Worm (Caenorhabditis elegans) whole organism, L4 larva: ENCODE results near the gene mls-2.
A peak's percentile ranks its signal among the peaks of the same experiment; 100 is the strongest.

ENCODE experiments used
- F37D6.2 ChIP-seq: sonication (generic microtip); optimal IDR thresholded peaks from 2 replicates; lab custom pipeline; 2016; ENCODE audit warnings: mild to moderate bottlenecking, missing genetic modification characterization, missing compliant biosample characterization
- F49E8.2 ChIP-seq: sonication (generic microtip); optimal IDR thresholded peaks from 2 replicates; lab custom pipeline; 2016; ENCODE audit warnings: missing compliant biosample characterization, mild to moderate bottlenecking, missing genetic modification characterization, borderline replicate concordance
- Y105C5A.15 ChIP-seq: fragments of 200-800 bp; sonication (Bioruptor generic); IDR thresholded peaks from 2 replicates; pipeline ENCODE4 v1.3.6; 2022; ENCODE audit warnings: missing genetic modification characterization, missing compliant biosample characterization
- aha-1 ChIP-seq: fragments of 150-350 bp; peaks from one replicate; lab custom pipeline; 2014; ENCODE audit warnings: missing biosample characterization, missing genetic modification characterization
- ceh-20 ChIP-seq: fragments of 200-800 bp; sonication (Bioruptor generic); IDR thresholded peaks from 2 replicates; pipeline ENCODE4 v1.3.6; 2022; ENCODE audit warnings: missing genetic modification reagents, missing genetic modification characterization, missing compliant biosample characterization
- ceh-44 ChIP-seq: fragments of 200-800 bp; sonication (Bioruptor generic); IDR thresholded peaks from 2 replicates; pipeline ENCODE4 v1.3.6; 2022; ENCODE audit warnings: missing genetic modification reagents, missing genetic modification characterization, missing compliant biosample characterization
- cey-2 ChIP-seq: sonication (generic microtip); optimal IDR thresholded peaks from 3 replicates; lab custom pipeline; 2017; ENCODE audit warnings: missing genetic modification characterization, mild to moderate bottlenecking, missing compliant biosample characterization, antibody characterized with exemption, borderline replicate concordance; ENCODE audit not compliant: insufficient read depth
- daf-16 ChIP-seq, 3 experiments: sonication (generic microtip); optimal IDR thresholded peaks; 2 replicates each; lab custom pipeline; 2016 to 2017; ENCODE audit warnings: missing genetic modification characterization in 3 of 3, missing genetic modification reagents in 3 of 3, mild to moderate bottlenecking in 2 of 3, missing compliant biosample characterization in 2 of 3, missing biosample characterization in 1 of 3, moderate library complexity in 1 of 3
- dmd-6 ChIP-seq: fragments of 200-800 bp; sonication (Bioruptor generic); IDR thresholded peaks from 2 replicates; pipeline ENCODE4 v1.3.6; 2022; ENCODE audit warnings: missing genetic modification reagents, missing genetic modification characterization, missing compliant biosample characterization
- dve-1 ChIP-seq: sonication (generic microtip); optimal IDR thresholded peaks from 2 replicates; lab custom pipeline; 2017; ENCODE audit warnings: antibody characterized with exemption, mild to moderate bottlenecking, missing genetic modification characterization, missing compliant biosample characterization; ENCODE audit not compliant: insufficient read depth
- egl-27 ChIP-seq: sonication (generic microtip); optimal IDR thresholded peaks from 3 replicates; lab custom pipeline; 2017; ENCODE audit warnings: missing biosample characterization, missing genetic modification reagents, missing genetic modification characterization
- egl-43 ChIP-seq: fragments of 200-800 bp; sonication (Bioruptor generic); IDR thresholded peaks from 2 replicates; pipeline ENCODE4 v1.3.6; 2022; ENCODE audit warnings: missing genetic modification reagents, missing genetic modification characterization, missing compliant biosample characterization
- hlh-11 ChIP-seq: fragments of 200-800 bp; sonication (Bioruptor generic); optimal IDR thresholded peaks from 2 replicates; lab custom pipeline; 2018; ENCODE audit warnings: mild to moderate bottlenecking, missing genetic modification characterization, missing compliant biosample characterization
- hmg-1.1 ChIP-seq: fragments of 200-800 bp; sonication (Bioruptor generic); IDR thresholded peaks from 2 replicates; pipeline ENCODE4 v1.3.6; 2022; ENCODE audit warnings: missing genetic modification reagents, missing genetic modification characterization, missing compliant biosample characterization
- lin-15B ChIP-seq: fragments of 150-350 bp; sonication (generic microtip); optimal IDR thresholded peaks from 3 replicates; lab custom pipeline; 2014; ENCODE audit warnings: missing biosample characterization, missing genetic modification characterization
- lin-29 ChIP-seq: fragments of 200-800 bp; sonication (Bioruptor generic); IDR thresholded peaks from 2 replicates; pipeline ENCODE4 v1.3.6; 2022; ENCODE audit warnings: missing genetic modification reagents, missing genetic modification characterization, missing compliant biosample characterization
- lin-39 ChIP-seq: fragments of 150-350 bp; optimal IDR thresholded peaks from 2 replicates; lab custom pipeline; 2014; ENCODE audit warnings: missing biosample characterization, missing genetic modification reagents, missing genetic modification characterization
- lir-3 ChIP-seq: sonication (generic microtip); optimal IDR thresholded peaks from 2 replicates; lab custom pipeline; 2016; ENCODE audit warnings: mild to moderate bottlenecking, missing genetic modification characterization, missing compliant biosample characterization
- lsy-2 ChIP-seq, 2 experiments: fragments of 150-350 bp in 1 of 2; sonication (generic microtip) in 1 of 2; optimal IDR thresholded peaks; 2 replicates each; lab custom pipeline; 2014 to 2017; ENCODE audit warnings: missing biosample characterization in 2 of 2, missing genetic modification characterization in 2 of 2
- madf-5 ChIP-seq, 2 experiments: fragments of 200-800 bp; sonication (Bioruptor generic); IDR thresholded peaks; 2 replicates each; pipeline ENCODE4 v1.3.6; 2022; ENCODE audit warnings: missing compliant biosample characterization in 2 of 2, missing genetic modification characterization in 2 of 2
- mdt-29 ChIP-seq: fragments of 200-800 bp; sonication (Bioruptor generic); IDR thresholded peaks from 2 replicates; pipeline ENCODE4 v1.3.6; 2022; ENCODE audit warnings: missing genetic modification reagents, missing genetic modification characterization, missing compliant biosample characterization
- mes-2 ChIP-seq: sonication (generic microtip); optimal IDR thresholded peaks from 2 replicates; lab custom pipeline; 2016; ENCODE audit warnings: missing genotype, mild to moderate bottlenecking, missing genetic modification characterization, missing compliant biosample characterization; ENCODE audit not compliant: poor library complexity, severe bottlenecking
- mxl-2 ChIP-seq: fragments of 200-800 bp; sonication (Bioruptor generic); conservative IDR thresholded peaks from 2 replicates; pipeline ENCODE4 v1.3.6; 2022; ENCODE audit warnings: missing genetic modification reagents, missing genetic modification characterization, missing compliant biosample characterization
- mxl-3 ChIP-seq: fragments of 200-800 bp; sonication (Bioruptor generic); optimal IDR thresholded peaks from 2 replicates; lab custom pipeline; 2018; ENCODE audit warnings: mild to moderate bottlenecking, missing genetic modification characterization, missing compliant biosample characterization
- nhr-28 ChIP-seq: fragments of 150-350 bp; optimal IDR thresholded peaks from 2 replicates; lab custom pipeline; 2014; ENCODE audit warnings: missing biosample characterization, missing genetic modification characterization
- nhr-48 ChIP-seq: sonication (generic microtip); optimal IDR thresholded peaks from 2 replicates; lab custom pipeline; 2016; ENCODE audit warnings: mild to moderate bottlenecking, missing genetic modification characterization, missing compliant biosample characterization
- nhr-6 ChIP-seq: fragments of 150-350 bp; optimal IDR thresholded peaks from 2 replicates; lab custom pipeline; 2014; ENCODE audit warnings: missing biosample characterization, missing genetic modification characterization
- pqm-1 ChIP-seq: sonication (generic microtip); optimal IDR thresholded peaks from 2 replicates; lab custom pipeline; 2017; ENCODE audit warnings: missing biosample characterization, missing genetic modification characterization
- spr-1 ChIP-seq: sonication (generic microtip); optimal IDR thresholded peaks from 2 replicates; lab custom pipeline; 2016; ENCODE audit warnings: mild to moderate bottlenecking, missing genetic modification characterization, missing compliant biosample characterization
- tag-97 ChIP-seq: fragments of 200-800 bp; sonication (Bioruptor generic); IDR thresholded peaks from 2 replicates; pipeline ENCODE4 v1.3.6; 2022; ENCODE audit warnings: missing genetic modification characterization, missing compliant biosample characterization
- unc-62 ChIP-seq, 3 experiments: fragments of 150-350 bp in 1 of 3; sonication (generic microtip); optimal IDR thresholded peaks in 2 of 3; peaks in 1 of 3; 1 replicate in 1 of 3; 2 replicates in 2 of 3; lab custom pipeline; 2014 to 2017; ENCODE audit warnings: missing biosample characterization in 3 of 3, missing genetic modification characterization in 3 of 3, missing genetic modification reagents in 3 of 3, missing genotype in 1 of 3
- zfp-3 ChIP-seq: fragments of 200-800 bp; sonication (Bioruptor generic); conservative IDR thresholded peaks from 2 replicates; pipeline ENCODE4 v1.3.6; 2022; ENCODE audit warnings: missing genetic modification reagents, missing genetic modification characterization, missing compliant biosample characterization
- ztf-7 ChIP-seq: fragments of 150-350 bp; optimal IDR thresholded peaks from 2 replicates; lab custom pipeline; 2014; ENCODE audit warnings: missing biosample characterization, missing genetic modification characterization

The mls-2 gene

DNA sequence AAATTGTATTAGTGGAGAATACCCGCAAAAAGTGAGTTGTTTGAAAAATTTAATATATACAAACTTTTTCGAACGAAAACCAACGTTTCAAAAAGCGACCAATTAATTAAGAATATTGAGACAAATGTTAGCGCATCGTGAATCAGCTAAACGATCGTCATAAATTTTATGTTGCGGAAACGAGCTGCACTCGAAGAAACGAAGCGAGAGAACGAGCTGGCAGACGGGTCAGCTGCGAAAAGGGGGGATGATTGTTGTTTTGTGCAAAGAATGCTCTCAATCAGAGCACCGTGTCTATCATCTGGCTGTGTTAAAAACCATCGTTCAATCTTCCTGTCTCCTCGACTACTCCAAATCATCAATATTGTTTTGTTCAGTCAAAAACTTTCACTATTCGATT, 42.5 kb upstream of the mls-2 start:
- TF ChIP-seq mes-2 (tag; lab: Kevin White, UChicago) (no peak), zfp-3 (no peak), ceh-44 (GFP tag; lab: Robert Waterston, UW) (no peak), hlh-11 (tag; lab: Kevin White, UChicago) (no peak), mxl-3 (GFP tag; lab: Kevin White, UChicago) (no peak), unc-62 (GFP tag; optimal IDR thresholded peaks at IDR 0.05 in 1 of 2; lab: Kevin White, UChicago) (peak in 1 of 2 experiments; percentile 92), unc-62 (tag; optimal IDR thresholded peaks at IDR 0.05; lab: Kevin White, UChicago) (no peak), daf-16 (GFP tag; optimal IDR thresholded peaks at IDR 0.05; lab: Kevin White, UChicago) (peak in 1 of 2 experiments; percentile 11), daf-16 (tag; optimal IDR thresholded peaks at IDR 0.05; lab: Kevin White, UChicago) (no peak), dve-1 (tag; lab: Kevin White, UChicago) (no peak), spr-1 (tag; lab: Kevin White, UChicago) (no peak), lin-15B (tag; lab: Kevin White, UChicago) (no peak), ceh-20 (GFP tag; lab: Robert Waterston, UW) (no peak), pqm-1 (tag; lab: Kevin White, UChicago) (no peak), madf-5 (GFP tag; IDR thresholded peaks at IDR 0.05; lab: Robert Waterston, UW) (no peak)

DNA sequence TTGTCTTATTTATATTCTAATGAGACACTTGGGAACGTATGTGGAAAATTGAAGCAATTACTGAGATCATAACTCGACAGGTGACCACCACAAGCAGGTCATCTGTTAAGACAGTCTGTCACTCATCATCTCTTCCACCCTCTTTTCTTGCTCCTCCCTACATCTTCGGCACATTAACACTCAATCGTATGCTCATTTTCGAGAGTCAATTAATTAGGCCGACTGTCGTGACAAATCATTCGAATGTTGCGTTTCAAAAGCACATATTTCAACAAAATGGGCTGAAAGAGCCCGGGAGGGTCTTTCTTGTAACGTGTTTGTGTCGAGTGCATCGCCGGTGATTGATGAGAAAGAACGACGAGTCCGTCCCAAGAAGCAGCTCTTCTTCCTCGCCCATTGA, 40.8 kb upstream of the mls-2 start:
- TF ChIP-seq tag-97 (GFP tag; lab: Robert Waterston, UW) (no peak), unc-62 (GFP tag; optimal IDR thresholded peaks at IDR 0.05 in 1 of 2; lab: Kevin White, UChicago) (peak in 1 of 2 experiments; percentile 84), unc-62 (tag; optimal IDR thresholded peaks at IDR 0.05; lab: Kevin White, UChicago) (no peak), egl-27 (no peak), lin-39 (tag; lab: Kevin White, UChicago) (peak; percentile 44), egl-43 (no peak), cey-2 (tag; lab: Kevin White, UChicago) (no peak), aha-1 (tag; lab: Kevin White, UChicago) (peak; percentile 52), lsy-2 (tag; optimal IDR thresholded peaks at IDR 0.05; lab: Kevin White, UChicago) (no peak), hmg-1.1 (GFP tag; lab: Robert Waterston, UW) (0 out of 2 replicates have a peak, but pooled peaks have one; percentile 33)

DNA sequence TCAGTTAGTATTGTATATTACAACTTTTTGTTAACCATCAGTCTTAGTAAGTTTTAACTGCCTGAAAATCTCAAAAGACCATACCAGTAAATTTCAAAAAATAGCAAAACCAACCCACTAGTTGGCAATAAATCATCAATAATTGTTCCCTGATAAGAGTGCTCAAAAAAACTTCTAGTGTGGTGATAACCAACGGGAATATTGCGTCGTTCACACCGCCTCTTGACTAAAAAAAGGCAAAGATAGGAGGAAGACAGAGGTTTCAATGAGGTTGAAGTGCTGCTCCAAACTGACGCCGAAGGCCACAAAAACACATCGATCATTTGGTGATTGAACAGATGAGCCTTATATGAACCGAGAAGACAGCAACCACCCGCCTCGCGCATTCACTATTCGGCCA, 39.5 kb upstream of the mls-2 start:
- TF ChIP-seq F37D6.2 (no peak), dmd-6 (GFP tag; lab: Robert Waterston, UW) (peak; percentile 14; the same call in 1 of the 2 replicates), lir-3 (tag; lab: Kevin White, UChicago) (no peak), lin-29 (GFP tag; lab: Robert Waterston, UW) (no peak), Y105C5A.15 (GFP tag; lab: Robert Waterston, UW) (no peak), ztf-7 (tag; lab: Kevin White, UChicago) (no peak), nhr-28 (tag; lab: Kevin White, UChicago) (no peak), pqm-1 (tag; lab: Kevin White, UChicago) (peak; percentile 61)
- TF ChIP-seq, all 104 proteins: peak for 2

DNA sequence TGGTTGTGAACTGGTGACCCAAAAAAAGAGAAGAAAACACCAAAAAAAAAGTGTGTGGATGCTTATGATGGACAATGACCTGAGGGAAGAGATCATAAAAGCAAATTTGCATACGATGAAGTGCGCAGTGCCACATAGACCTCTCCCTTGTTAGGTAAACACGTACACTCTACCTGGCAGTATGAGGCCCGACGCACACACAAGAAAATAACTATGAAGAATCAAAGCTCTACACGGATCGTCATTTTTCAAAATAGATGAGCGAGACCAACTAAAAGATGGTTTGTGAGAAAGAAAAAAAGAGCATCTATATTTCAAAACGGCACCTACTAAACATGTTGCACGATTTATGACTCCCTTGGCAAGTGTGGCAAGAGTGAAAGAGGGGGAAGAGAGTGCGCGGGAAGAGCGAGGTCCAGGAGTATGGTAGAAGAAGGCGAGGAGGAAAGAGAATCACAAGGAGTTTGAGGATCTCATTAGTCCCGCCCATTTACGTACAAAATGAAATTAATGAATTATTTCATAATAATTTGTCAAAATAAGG, 38.7 kb upstream of the mls-2 start, which contains the start of gene mig-13:
Gene mig-13 (minus strand): TSS at position 51 of the 544 bp plus-strand sequence.
- TF ChIP-seq mdt-29 (GFP tag; lab: Robert Waterston, UW), result no peak
- no peak for TF ChIP-seq F49E8.2
- no peak for TF ChIP-seq mxl-2 (GFP tag; lab: Robert Waterston, UW)
- TF ChIP-seq nhr-6 (tag; lab: Kevin White, UChicago), result no peak
- no peak for TF ChIP-seq nhr-48 (tag; lab: Kevin White, UChicago)
- TF ChIP-seq tag-97 (GFP tag; lab: Robert Waterston, UW), result no peak
- TF ChIP-seq unc-62 (GFP tag; optimal IDR thresholded peaks at IDR 0.05 in 1 of 2; lab: Kevin White, UChicago), result peak in 1 of 2 experiments; percentile 15
- no peak for TF ChIP-seq unc-62 (tag; optimal IDR thresholded peaks at IDR 0.05; lab: Kevin White, UChicago)
- TF ChIP-seq, all 104 proteins: peak for 1
